Fruit fly (Drosophila melanogaster): ENCODE measurements around the gene CG14085.

The CG14085 gene

dm6 chr3L:19314877-19315276, 45.7 kb downstream of the CG14085 start:
- TF ChIP-seq usp (GFP tag; optimal IDR thresholded peaks at IDR 0.05) (no peak), psq (optimal IDR thresholded peaks at IDR 0.05) (no peak), pan (optimal IDR thresholded peaks at IDR 0.05) (no peak), Dll (optimal IDR thresholded peaks at IDR 0.05) (no peak), EcR (GFP tag; optimal IDR thresholded peaks at IDR 0.05) (no peak), CG8478 (optimal IDR thresholded peaks at IDR 0.05) (no peak)

DNA sequence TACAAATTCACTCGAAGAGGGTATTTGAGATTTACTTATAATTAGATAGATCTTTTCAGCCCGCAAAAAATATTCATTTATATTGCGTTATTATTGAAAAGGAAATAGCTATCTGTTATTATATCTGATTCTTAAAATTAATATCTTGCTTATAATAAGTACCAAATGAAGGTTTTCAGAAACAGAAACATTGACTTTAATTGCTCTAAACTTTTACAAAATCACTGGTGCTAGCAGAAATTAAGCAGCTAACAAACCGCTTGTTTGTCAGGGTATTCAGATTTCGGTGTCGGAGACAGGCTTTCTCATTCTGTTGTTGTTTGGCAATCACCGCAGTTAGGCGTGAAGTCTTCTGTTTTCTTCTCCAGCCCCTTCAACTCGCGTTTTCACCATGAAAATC, 47.5 kb downstream of the CG14085 start:
- TF ChIP-seq EcR (GFP tag; optimal IDR thresholded peaks at IDR 0.05) (no peak), pan (optimal IDR thresholded peaks at IDR 0.05) (no peak)
